Worm (Caenorhabditis elegans) whole organism, L1 larva: Measurements from ENCODE around the gene T04C4.3.

Experiments used
- C34B4.2 ChIP-seq: sonication (generic microtip); optimal IDR thresholded peaks from 2 replicates; lab custom pipeline; 2017; ENCODE audit warnings: mild to moderate bottlenecking, missing genetic modification characterization, missing compliant biosample characterization
- F16B12.6 ChIP-seq: fragments of 150-350 bp; optimal IDR thresholded peaks from 2 replicates; lab custom pipeline; 2014; ENCODE audit warnings: missing biosample characterization, missing genetic modification characterization
- Y116A8C.19 ChIP-seq: sonication (generic microtip); optimal IDR thresholded peaks from 2 replicates; lab custom pipeline; 2016; ENCODE audit warnings: missing compliant biosample characterization, missing genetic modification characterization, borderline replicate concordance
- aha-1 ChIP-seq: fragments of 150-350 bp; optimal IDR thresholded peaks from 2 replicates; lab custom pipeline; 2014; ENCODE audit warnings: missing biosample characterization, missing genetic modification characterization
- alr-1 ChIP-seq: fragments of 200-800 bp; sonication (Bioruptor generic); optimal IDR thresholded peaks from 2 replicates; lab custom pipeline; 2018; ENCODE audit warnings: borderline replicate concordance, mild to moderate bottlenecking, missing genetic modification characterization, missing compliant biosample characterization
- ama-1 ChIP-seq: fragments of 150-350 bp; optimal IDR thresholded peaks from 2 replicates; lab custom pipeline; 2014
- ceh-63 ChIP-seq: fragments of 200-800 bp; sonication (Bioruptor generic); optimal IDR thresholded peaks from 2 replicates; lab custom pipeline; 2018; ENCODE audit warnings: mild to moderate bottlenecking, missing genetic modification characterization, missing compliant biosample characterization
- ceh-88 ChIP-seq: fragments of 200-800 bp; sonication (Bioruptor generic); IDR thresholded peaks from 2 replicates; pipeline ENCODE4 v1.3.6; 2022; ENCODE audit warnings: missing genetic modification characterization, missing compliant biosample characterization
- ceh-90 ChIP-seq: sonication (generic microtip); optimal IDR thresholded peaks from 2 replicates; lab custom pipeline; 2016; ENCODE audit warnings: missing genetic modification characterization, missing compliant biosample characterization
- ces-1 ChIP-seq: fragments of 150-350 bp; optimal IDR thresholded peaks from 2 replicates; lab custom pipeline; 2014; ENCODE audit warnings: missing biosample characterization, missing genetic modification reagents, missing genetic modification characterization
- efl-1 ChIP-seq, 4 experiments: fragments of 150-350 bp; optimal IDR thresholded peaks in 3 of 4; peaks in 1 of 4; 1 replicate in 1 of 4; 2 replicates in 3 of 4; lab custom pipeline; 2014; ENCODE audit warnings: missing biosample characterization in 2 of 4, missing genetic modification characterization in 2 of 4, missing genetic modification reagents in 2 of 4
- egl-13 ChIP-seq: sonication (generic microtip); optimal IDR thresholded peaks from 2 replicates; lab custom pipeline; 2016; ENCODE audit warnings: missing genotype, missing genetic modification reagents, missing genetic modification characterization, missing compliant biosample characterization
- hlh-4 ChIP-seq: sonication (generic microtip); optimal IDR thresholded peaks from 2 replicates; lab custom pipeline; 2016; ENCODE audit warnings: mild to moderate bottlenecking, missing genetic modification characterization, missing compliant biosample characterization
- hpl-2 ChIP-seq: fragments of 150-350 bp; optimal IDR thresholded peaks from 2 replicates; lab custom pipeline; 2014; ENCODE audit warnings: missing biosample characterization, missing genetic modification reagents, missing genetic modification characterization
- isw-1 ChIP-seq: fragments of 200-800 bp; sonication (Bioruptor generic); IDR thresholded peaks from 2 replicates; pipeline ENCODE4 v1.3.6; 2022; ENCODE audit warnings: missing genetic modification characterization, missing compliant biosample characterization
- jun-1 ChIP-seq: fragments of 150-350 bp; optimal IDR thresholded peaks from 2 replicates; lab custom pipeline; 2014; ENCODE audit warnings: missing biosample characterization, missing genetic modification reagents, missing genetic modification characterization
- lin-14 ChIP-seq: fragments of 200-800 bp; sonication (Bioruptor generic); optimal IDR thresholded peaks from 2 replicates; lab custom pipeline; 2018; ENCODE audit warnings: mild to moderate bottlenecking, missing genetic modification characterization, moderate library complexity, missing compliant biosample characterization
- lin-35 ChIP-seq, 2 experiments: fragments of 150-350 bp; optimal IDR thresholded peaks; 2 replicates each; lab custom pipeline; 2014; ENCODE audit warnings: missing biosample characterization in 2 of 2, missing genetic modification characterization in 2 of 2, missing genetic modification reagents in 2 of 2
- lsy-2 ChIP-seq, 2 experiments: fragments of 150-350 bp; optimal IDR thresholded peaks; 2 replicates each; lab custom pipeline; 2014; ENCODE audit warnings: missing biosample characterization in 2 of 2, missing genetic modification characterization in 2 of 2
- mab-9 ChIP-seq: fragments of 200-800 bp; sonication (Bioruptor generic); IDR thresholded peaks from 2 replicates; pipeline ENCODE4 v1.3.6; 2022; ENCODE audit warnings: missing genetic modification reagents, missing genetic modification characterization, missing compliant biosample characterization
- nhr-11 ChIP-seq: fragments of 150-350 bp; optimal IDR thresholded peaks from 2 replicates; lab custom pipeline; 2014; ENCODE audit warnings: missing biosample characterization, missing genetic modification characterization
- nhr-77 ChIP-seq: fragments of 150-350 bp; optimal IDR thresholded peaks from 2 replicates; lab custom pipeline; 2014; ENCODE audit warnings: missing biosample characterization, missing genetic modification characterization
- nhr-84 ChIP-seq: sonication (generic microtip); optimal IDR thresholded peaks from 2 replicates; lab custom pipeline; 2017; ENCODE audit warnings: missing biosample characterization, missing genetic modification characterization
- pax-3 ChIP-seq: fragments of 200-800 bp; sonication (Bioruptor generic); optimal IDR thresholded peaks from 2 replicates; lab custom pipeline; 2018; ENCODE audit warnings: mild to moderate bottlenecking, missing genetic modification characterization, moderate library complexity, missing compliant biosample characterization
- skn-1 ChIP-seq: fragments of 150-350 bp; optimal IDR thresholded peaks from 2 replicates; lab custom pipeline; 2014; ENCODE audit warnings: missing biosample characterization, missing genetic modification characterization
- tbx-2 ChIP-seq: sonication (generic microtip); optimal IDR thresholded peaks from 2 replicates; lab custom pipeline; 2016; ENCODE audit warnings: missing genetic modification characterization, missing compliant biosample characterization
- tlp-1 ChIP-seq: fragments of 150-350 bp; optimal IDR thresholded peaks from 2 replicates; lab custom pipeline; 2014; ENCODE audit warnings: missing biosample characterization, missing genetic modification characterization
- zag-1 ChIP-seq: fragments of 150-350 bp; optimal IDR thresholded peaks from 2 replicates; lab custom pipeline; 2014; ENCODE audit warnings: missing biosample characterization, missing genetic modification characterization
- zip-4 ChIP-seq: fragments of 200-800 bp; sonication (Bioruptor generic); optimal IDR thresholded peaks from 2 replicates; lab custom pipeline; 2018; ENCODE audit warnings: mild to moderate bottlenecking, missing genetic modification characterization, moderate library complexity, missing compliant biosample characterization

Gene T04C4.3

ce11 chrIV:2242349-2243088 is 25.9 kb upstream of the T04C4.3 start, which contains the start of the genes M70.3 and M70.2:
M70.3 (minus strand) TSS chrIV:2242449.
M70.2 (plus strand) TSS chrIV:2243038.
- TF ChIP-seq hlh-4 (tag; lab: Kevin White, UChicago) (no peak), efl-1 (optimal IDR thresholded peaks at IDR 0.05; lab: Kevin White, UChicago) (no peak), efl-1 (GFP tag; optimal IDR thresholded peaks at IDR 0.05 in 1 of 2; lab: Kevin White, UChicago) (peak in 1 of 2 experiments; percentile 54), nhr-77 (no peak)

ce11 chrIV:2236654-2237613 is 20.3 kb upstream of the T04C4.3 start:
- TF ChIP-seq alr-1 (tag; lab: Kevin White, UChicago) (no peak), tbx-2 (no peak), mab-9 (GFP tag; lab: Robert Waterston, UW) (peak; percentile 13; the same call in 1 of the 2 replicates), nhr-84 (tag; lab: Kevin White, UChicago) (no peak), efl-1 (optimal IDR thresholded peaks at IDR 0.05; lab: Kevin White, UChicago) (no peak), efl-1 (GFP tag; optimal IDR thresholded peaks at IDR 0.05 in 1 of 2; lab: Kevin White, UChicago) (peak in 1 of 2 experiments; percentile 56)
- TF ChIP-seq, all 84 proteins: peak for 2

- no peak for TF ChIP-seq ama-1 (lab: Kevin White, UChicago)
- no peak for TF ChIP-seq lin-14 (GFP tag; lab: Kevin White, UChicago)
- TF ChIP-seq hpl-2 (GFP tag; lab: Kevin White, UChicago): no peak
Measured at ce11 chrIV:2235983-2236382, 19.3 kb upstream of the T04C4.3 start.

ce11 chrIV:2228678-2229077 is 12.0 kb upstream of the T04C4.3 start:
- TF ChIP-seq tlp-1 (tag; lab: Kevin White, UChicago): no peak
- no peak for TF ChIP-seq hpl-2 (GFP tag; lab: Kevin White, UChicago)
- TF ChIP-seq ceh-90 (tag; lab: Kevin White, UChicago): no peak
- no peak for TF ChIP-seq efl-1 (optimal IDR thresholded peaks at IDR 0.05; lab: Kevin White, UChicago)
- TF ChIP-seq efl-1 (GFP tag; optimal IDR thresholded peaks at IDR 0.05 in 1 of 2; lab: Kevin White, UChicago): no peak
- no peak for TF ChIP-seq C34B4.2 (tag; lab: Kevin White, UChicago)
- TF ChIP-seq egl-13 (tag; lab: Kevin White, UChicago): no peak
- TF ChIP-seq F16B12.6 (tag; lab: Kevin White, UChicago): no peak
- no peak for TF ChIP-seq zag-1 (tag; lab: Kevin White, UChicago)
- no peak for TF ChIP-seq isw-1
- TF ChIP-seq aha-1: no peak
- TF ChIP-seq nhr-11: no peak
- no peak for TF ChIP-seq zip-4 (GFP tag; lab: Kevin White, UChicago)
- no peak for TF ChIP-seq jun-1 (tag; lab: Kevin White, UChicago)
- TF ChIP-seq nhr-77: no peak

- TF ChIP-seq zip-4 (GFP tag; lab: Kevin White, UChicago): no peak
- TF ChIP-seq ceh-63 (GFP tag; lab: Kevin White, UChicago): no peak
- no peak for TF ChIP-seq hpl-2 (GFP tag; lab: Kevin White, UChicago)
- TF ChIP-seq jun-1 (tag; lab: Kevin White, UChicago): no peak
- TF ChIP-seq lin-35 (GFP tag; optimal IDR thresholded peaks at IDR 0.05; lab: Kevin White, UChicago): no peak
- TF ChIP-seq skn-1 (tag; lab: Kevin White, UChicago): no peak
- TF ChIP-seq lin-14 (GFP tag; lab: Kevin White, UChicago): no peak
- no peak for TF ChIP-seq pax-3 (tag; lab: Kevin White, UChicago)
- TF ChIP-seq ceh-88 (GFP tag; lab: Robert Waterston, UW): no peak
- no peak for TF ChIP-seq nhr-11
- no peak for TF ChIP-seq lsy-2 (tag; optimal IDR thresholded peaks at IDR 0.05; lab: Kevin White, UChicago)
- no peak for TF ChIP-seq alr-1 (tag; lab: Kevin White, UChicago)
- TF ChIP-seq Y116A8C.19 (tag; lab: Kevin White, UChicago): no peak
- no peak for TF ChIP-seq hlh-4 (tag; lab: Kevin White, UChicago)
- no peak for TF ChIP-seq ces-1 (GFP tag; lab: Kevin White, UChicago)
Measured at ce11 chrIV:2223685-2224084, 7.0 kb upstream of the T04C4.3 start.
